Worm (Caenorhabditis elegans) whole organism, midembryonic: ENCODE measurements around the gene R05D8.11.

Source experiments
- T22C8.4 ChIP-seq: fragments of 200-800 bp; sonication (Bioruptor generic); IDR thresholded peaks from 2 replicates; pipeline ENCODE4 v1.3.6; 2022; ENCODE audit warnings: missing genetic modification characterization, missing compliant biosample characterization
- cog-1 ChIP-seq: sonication (generic microtip); optimal IDR thresholded peaks from 2 replicates; lab custom pipeline; 2016; ENCODE audit warnings: missing genetic modification characterization, missing compliant biosample characterization
- flt-1 ChIP-seq: fragments of 200-800 bp; sonication (Bioruptor generic); IDR thresholded peaks from 2 replicates; pipeline ENCODE4 v1.3.6; 2022; ENCODE audit warnings: missing genetic modification characterization, missing compliant biosample characterization
- klf-2 ChIP-seq: fragments of 200-800 bp; sonication (Bioruptor generic); conservative IDR thresholded peaks from 2 replicates; pipeline ENCODE4 v1.3.6; 2022; ENCODE audit warnings: missing genetic modification reagents, missing genetic modification characterization, missing compliant biosample characterization
- med-1 ChIP-seq: sonication (generic microtip); optimal IDR thresholded peaks from 2 replicates; lab custom pipeline; 2017; ENCODE audit warnings: missing genetic modification characterization, mild to moderate bottlenecking, missing compliant biosample characterization, antibody characterized with exemption, missing genetic modification reagents; ENCODE audit not compliant: insufficient read depth
- ref-1 ChIP-seq: fragments of 200-800 bp; sonication (Bioruptor generic); conservative IDR thresholded peaks from 2 replicates; pipeline ENCODE4 v1.3.6; 2022; ENCODE audit warnings: missing genetic modification reagents, missing genetic modification characterization, missing compliant biosample characterization
- tab-1 ChIP-seq: fragments of 200-800 bp; sonication (Bioruptor generic); IDR thresholded peaks from 2 replicates; pipeline ENCODE4 v1.3.6; 2022; ENCODE audit warnings: missing genetic modification characterization, missing compliant biosample characterization
- ztf-23 ChIP-seq: fragments of 200-800 bp; sonication (Bioruptor generic); IDR thresholded peaks from 2 replicates; pipeline ENCODE4 v1.3.6; 2022; ENCODE audit warnings: missing genetic modification reagents, missing genetic modification characterization, missing compliant biosample characterization
- ztf-29 ChIP-seq: fragments of 200-800 bp; sonication (Bioruptor generic); IDR thresholded peaks from 2 replicates; pipeline ENCODE4 v1.3.6; 2022; ENCODE audit warnings: missing genetic modification reagents, missing genetic modification characterization, missing compliant biosample characterization

R05D8.11 gene

DNA sequence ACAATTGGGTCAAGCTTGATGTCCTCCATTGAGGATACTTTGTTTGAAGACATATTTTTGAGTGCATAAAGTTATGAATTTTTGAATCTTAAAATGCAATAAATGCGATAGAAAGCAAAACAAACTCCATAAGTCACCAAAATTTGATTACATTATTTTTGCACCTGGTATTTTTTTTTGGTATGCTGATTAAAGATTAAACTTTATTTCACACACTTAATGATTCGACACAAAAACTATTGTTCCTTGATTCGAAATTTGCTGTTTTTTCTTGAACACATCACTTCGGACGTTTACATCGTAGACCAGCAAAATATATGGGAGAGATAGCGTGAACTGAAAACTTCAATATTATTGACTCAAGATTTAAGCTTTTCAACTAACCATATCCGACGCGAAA, 40.5 kb downstream of the R05D8.11 start, which contains the start of gene srg-61:
Gene srg-61 (minus strand): TSS at position 101 of the 400 bp plus-strand sequence.
- no peak for TF ChIP-seq ref-1 (GFP tag; lab: Robert Waterston, UW)
- no peak for TF ChIP-seq T22C8.4 (GFP tag; lab: Robert Waterston, UW)
- TF ChIP-seq tab-1: no peak
- TF ChIP-seq ztf-29 (GFP tag; lab: Robert Waterston, UW): no peak
- no peak for TF ChIP-seq flt-1 (GFP tag; lab: Robert Waterston, UW)
- TF ChIP-seq med-1: no peak
- TF ChIP-seq klf-2 (GFP tag; lab: Robert Waterston, UW): no peak
- TF ChIP-seq ztf-23 (GFP tag; lab: Robert Waterston, UW): no peak
- no peak for TF ChIP-seq cog-1 (tag; lab: Kevin White, UChicago)

DNA sequence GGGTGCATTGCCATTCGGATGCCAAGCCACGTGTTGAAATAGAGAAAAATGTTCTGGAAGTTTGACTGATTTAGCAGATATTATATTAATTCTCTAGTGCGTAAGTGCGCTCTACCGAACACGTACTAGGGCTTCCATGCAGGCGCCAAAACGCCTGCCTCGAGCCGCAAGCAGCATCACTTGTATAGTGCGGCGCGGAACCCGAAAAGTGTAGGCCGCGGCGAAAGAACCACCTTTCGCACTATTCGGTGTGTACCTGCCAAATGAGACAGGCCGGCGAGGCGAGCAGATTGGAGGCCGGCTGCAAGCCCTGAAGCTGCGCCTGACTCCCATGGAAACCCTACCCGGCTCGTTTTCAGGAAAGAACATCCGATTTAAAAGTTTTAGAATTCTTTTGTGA, 41.1 kb downstream of the R05D8.11 start:
- 0 out of 2 replicates have a peak, but pooled peaks have one; percentile 14 for TF ChIP-seq flt-1 (GFP tag; lab: Robert Waterston, UW)
- no peak for TF ChIP-seq ztf-23 (GFP tag; lab: Robert Waterston, UW)

DNA sequence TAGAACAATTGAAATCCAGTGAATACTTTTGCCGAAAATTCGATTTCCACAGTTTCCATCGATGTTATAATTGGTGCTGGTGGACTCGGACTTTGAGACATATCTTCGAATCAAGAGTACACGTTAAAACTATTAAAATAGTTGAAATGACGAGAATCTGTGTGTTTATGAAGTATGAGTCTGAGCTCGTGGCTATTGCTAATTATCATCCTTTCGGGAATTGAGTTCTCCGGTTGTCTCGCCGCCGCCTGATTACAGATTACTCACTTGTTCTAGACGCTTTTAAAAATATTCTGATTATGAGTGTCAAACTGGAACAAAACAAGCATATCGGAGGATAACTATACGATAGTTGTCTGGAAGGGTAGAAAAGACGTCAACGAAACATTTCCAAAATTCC, 42.5 kb downstream of the R05D8.11 start, which contains the start of gene srg-56:
Gene srg-56 (minus strand): TSS at position 101 of the 400 bp plus-strand sequence.
- TF ChIP-seq klf-2 (GFP tag; lab: Robert Waterston, UW) (no peak), flt-1 (GFP tag; lab: Robert Waterston, UW) (no peak), ztf-23 (GFP tag; lab: Robert Waterston, UW) (no peak), ref-1 (GFP tag; lab: Robert Waterston, UW) (no peak), ztf-29 (GFP tag; lab: Robert Waterston, UW) (no peak), tab-1 (no peak)

ce11 chrV:2734360-2734759, 46.3 kb downstream of the R05D8.11 start, which contains the start of gene srg-57:
TSS of gene srg-57 (minus strand) at chrV:2734460.
- TF ChIP-seq klf-2 (GFP tag; lab: Robert Waterston, UW): no peak
- TF ChIP-seq T22C8.4 (GFP tag; lab: Robert Waterston, UW): no peak
- TF ChIP-seq ref-1 (GFP tag; lab: Robert Waterston, UW): no peak
- TF ChIP-seq med-1: no peak
- no peak for TF ChIP-seq flt-1 (GFP tag; lab: Robert Waterston, UW)
- TF ChIP-seq ztf-29 (GFP tag; lab: Robert Waterston, UW): no peak
- no peak for TF ChIP-seq tab-1
- no peak for TF ChIP-seq cog-1 (tag; lab: Kevin White, UChicago)
- no peak for TF ChIP-seq ztf-23 (GFP tag; lab: Robert Waterston, UW)

- TF ChIP-seq ztf-29 (GFP tag; lab: Robert Waterston, UW) (no peak), tab-1 (no peak), ztf-23 (GFP tag; lab: Robert Waterston, UW) (no peak), med-1 (no peak), klf-2 (GFP tag; lab: Robert Waterston, UW) (no peak), cog-1 (tag; lab: Kevin White, UChicago) (no peak), flt-1 (GFP tag; lab: Robert Waterston, UW) (no peak), ref-1 (GFP tag; lab: Robert Waterston, UW) (no peak), T22C8.4 (GFP tag; lab: Robert Waterston, UW) (no peak)
Observed at ce11 chrV:2730784-2731480, 49.8 kb downstream of the R05D8.11 start, which contains the start of gene dod-3. TSS of gene dod-3 (minus strand) at chrV:2731098.
